Fruit fly (Drosophila melanogaster) whole organism, adult: ENCODE data around the gene CG15894.

Experiments used
- CG11617 ChIP-seq: fragments of 200-800 bp; sonication (Bioruptor generic); optimal IDR thresholded peaks from 2 replicates; lab custom pipeline; 2017; ENCODE audit warnings: mild to moderate bottlenecking, missing biosample characterization, missing genetic modification reagents, missing genetic modification characterization
- CG12768 ChIP-seq: fragments of 200-800 bp; sonication (Bioruptor generic); optimal IDR thresholded peaks from 2 replicates; lab custom pipeline; 2017; ENCODE audit warnings: missing biosample characterization, missing genetic modification characterization, mild to moderate bottlenecking, moderate library complexity, missing genetic modification reagents
- CG14711 ChIP-seq: fragments of 200-800 bp; sonication (Bioruptor generic); optimal IDR thresholded peaks from 2 replicates; lab custom pipeline; 2018; ENCODE audit warnings: missing biosample characterization, mild to moderate bottlenecking, missing genetic modification characterization, moderate library complexity
- CG1620 ChIP-seq: fragments of 200-800 bp; sonication (Bioruptor generic); optimal IDR thresholded peaks from 2 replicates; lab custom pipeline; 2016; ENCODE audit warnings: missing biosample characterization, missing genetic modification characterization
- CG33017 ChIP-seq: fragments of 200-800 bp; sonication (Bioruptor generic); optimal IDR thresholded peaks from 2 replicates; lab custom pipeline; 2018; ENCODE audit warnings: missing biosample characterization, mild to moderate bottlenecking, missing genetic modification characterization, moderate library complexity
- CG5204 ChIP-seq: fragments of 200-800 bp; sonication (Bioruptor generic); optimal IDR thresholded peaks from 2 replicates; lab custom pipeline; 2016; ENCODE audit warnings: missing biosample characterization, missing genetic modification characterization
- CG7045 ChIP-seq: fragments of 200-800 bp; sonication (Bioruptor generic); optimal IDR thresholded peaks from 2 replicates; lab custom pipeline; 2017; ENCODE audit warnings: missing biosample characterization, mild to moderate bottlenecking, missing genetic modification characterization
- CG7101 ChIP-seq: fragments of 200-800 bp; sonication (Bioruptor generic); optimal IDR thresholded peaks from 2 replicates; lab custom pipeline; 2018; ENCODE audit warnings: missing biosample characterization, mild to moderate bottlenecking, missing genetic modification characterization, moderate library complexity
- Clk ChIP-seq: fragments of 200-800 bp; sonication (Bioruptor generic); optimal IDR thresholded peaks from 2 replicates; lab custom pipeline; 2017; ENCODE audit warnings: missing biosample characterization, missing genetic modification characterization
- Crg-1 ChIP-seq: fragments of 200-800 bp; sonication (Bioruptor generic); optimal IDR thresholded peaks from 2 replicates; lab custom pipeline; 2016; ENCODE audit warnings: missing biosample characterization, missing genetic modification characterization
- Hr96 ChIP-seq: fragments of 200-800 bp; sonication (Bioruptor generic); optimal IDR thresholded peaks from 2 replicates; lab custom pipeline; 2016; ENCODE audit warnings: missing biosample characterization, missing genetic modification characterization
- Mnt ChIP-seq: fragments of 200-800 bp; sonication (Bioruptor generic); optimal IDR thresholded peaks from 2 replicates; lab custom pipeline; 2016; ENCODE audit warnings: missing biosample characterization, mild to moderate bottlenecking, missing genetic modification characterization
- bab1 ChIP-seq: fragments of 200-800 bp; sonication (Bioruptor generic); optimal IDR thresholded peaks from 3 replicates; lab custom pipeline; 2019; ENCODE audit warnings: missing biosample characterization, mild to moderate bottlenecking, missing genetic modification characterization, moderate library complexity
- cic ChIP-seq: fragments of 200-800 bp; sonication (Bioruptor generic); optimal IDR thresholded peaks from 2 replicates; lab custom pipeline; 2017; ENCODE audit warnings: missing biosample characterization, mild to moderate bottlenecking, missing genetic modification characterization, moderate library complexity
- cnc ChIP-seq, 2 experiments: fragments of >200 bp; optimal IDR thresholded peaks; 2 replicates each; lab custom pipeline; 2017
- kay ChIP-seq: fragments of 200-800 bp; sonication (Bioruptor generic); peaks from one replicate; lab custom pipeline; 2016; ENCODE audit warnings: missing biosample characterization, missing genetic modification characterization, borderline replicate concordance
- ovo ChIP-seq: fragments of 200-800 bp; sonication (Bioruptor generic); optimal IDR thresholded peaks from 2 replicates; lab custom pipeline; 2016; ENCODE audit warnings: missing biosample characterization, missing genetic modification characterization
- pad ChIP-seq: fragments of 200-800 bp; sonication (Bioruptor generic); optimal IDR thresholded peaks from 3 replicates; lab custom pipeline; 2017; ENCODE audit warnings: missing biosample characterization, missing genetic modification characterization, mild to moderate bottlenecking, moderate library complexity, missing genetic modification reagents
- tj ChIP-seq: fragments of 200-800 bp; sonication (Bioruptor generic); optimal IDR thresholded peaks from 3 replicates; lab custom pipeline; 2017; ENCODE audit warnings: missing biosample characterization, mild to moderate bottlenecking, missing genetic modification characterization, moderate library complexity
- toe ChIP-seq: fragments of 200-800 bp; sonication (Bioruptor generic); optimal IDR thresholded peaks from 2 replicates; lab custom pipeline; 2016; ENCODE audit warnings: missing biosample characterization, missing genetic modification characterization

CG15894 gene

dm6 chrX:6315583-6315982, 6.6 kb downstream of the CG15894 start:
- no peak for TF ChIP-seq cic (GFP tag; lab: Kevin White, UChicago)
- TF ChIP-seq bab1 (GFP tag; lab: Kevin White, UChicago), result no peak
- TF ChIP-seq tj (GFP tag; lab: Kevin White, UChicago), result no peak
- no peak for TF ChIP-seq CG1620 (GFP tag; lab: Kevin White, UChicago)
- TF ChIP-seq Hr96 (GFP tag; lab: Kevin White, UChicago), result no peak
- TF ChIP-seq Crg-1 (GFP tag; lab: Kevin White, UChicago), result no peak
- TF ChIP-seq CG33017 (tag; lab: Kevin White, UChicago), result no peak
- no peak for TF ChIP-seq CG7045
- TF ChIP-seq Mnt (GFP tag; lab: Kevin White, UChicago), result no peak

- peak; percentile 52 for TF ChIP-seq CG33017 (tag; lab: Kevin White, UChicago)
- TF ChIP-seq CG11617, result peak; percentile 22
- peak; percentile 11 for TF ChIP-seq toe
- TF ChIP-seq cnc (optimal IDR thresholded peaks at IDR 0.05; lab: Kevin White, UChicago), result no peak
- TF ChIP-seq CG7045, result peak; percentile 66
- TF ChIP-seq Crg-1 (GFP tag; lab: Kevin White, UChicago), result no peak
- peak; percentile 50 for TF ChIP-seq CG12768 (GFP tag; lab: Kevin White, UChicago)
- TF ChIP-seq Hr96 (GFP tag; lab: Kevin White, UChicago), result peak; percentile 36
- peak; percentile 69 for TF ChIP-seq CG7101 (tag; lab: Kevin White, UChicago)
- no peak for TF ChIP-seq CG1620 (GFP tag; lab: Kevin White, UChicago)
- no peak for TF ChIP-seq Mnt (GFP tag; lab: Kevin White, UChicago)
- TF ChIP-seq kay (GFP tag; lab: Kevin White, UChicago), result no peak
- TF ChIP-seq Clk (GFP tag; lab: Kevin White, UChicago), result peak; percentile 17
- no peak for TF ChIP-seq cic (GFP tag; lab: Kevin White, UChicago)
- TF ChIP-seq tj (GFP tag; lab: Kevin White, UChicago), result peak; percentile 4
- TF ChIP-seq CG14711 (tag; lab: Kevin White, UChicago), result peak; percentile 25
- peak; percentile 12 for TF ChIP-seq CG5204 (GFP tag; lab: Kevin White, UChicago)
- TF ChIP-seq ovo (GFP tag; lab: Kevin White, UChicago), result no peak
- peak; percentile 21 for TF ChIP-seq pad (GFP tag; lab: Kevin White, UChicago)
- TF ChIP-seq bab1 (GFP tag; lab: Kevin White, UChicago), result no peak
Measured at dm6 chrX:6316858-6317474, 8.0 kb downstream of the CG15894 start.

- TF ChIP-seq ovo (GFP tag; lab: Kevin White, UChicago), result peak; percentile 71
- TF ChIP-seq Hr96 (GFP tag; lab: Kevin White, UChicago), result peak; percentile 83
- peak; percentile 85 for TF ChIP-seq CG33017 (tag; lab: Kevin White, UChicago)
- TF ChIP-seq Crg-1 (GFP tag; lab: Kevin White, UChicago), result peak; percentile 73
- TF ChIP-seq tj (GFP tag; lab: Kevin White, UChicago), result peak; percentile 82
- TF ChIP-seq CG7101 (tag; lab: Kevin White, UChicago), result peak; percentile 93
- peak; percentile 92 for TF ChIP-seq kay (GFP tag; lab: Kevin White, UChicago)
- peak; percentile 74 for TF ChIP-seq cic (GFP tag; lab: Kevin White, UChicago)
- TF ChIP-seq CG11617, result peak; percentile 96
- TF ChIP-seq toe, result peak; percentile 61
- peak; percentile 89 for TF ChIP-seq CG7045
- TF ChIP-seq Clk (GFP tag; lab: Kevin White, UChicago), result peak; percentile 46
- peak; percentile 86 for TF ChIP-seq CG12768 (GFP tag; lab: Kevin White, UChicago)
- TF ChIP-seq CG14711 (tag; lab: Kevin White, UChicago), result peak; percentile 86
- TF ChIP-seq CG1620 (GFP tag; lab: Kevin White, UChicago), result peak; percentile 54
- peak; percentile 65 for TF ChIP-seq Mnt (GFP tag; lab: Kevin White, UChicago)
- TF ChIP-seq bab1 (GFP tag; lab: Kevin White, UChicago), result peak; percentile 96
- peak; percentile 81 for TF ChIP-seq pad (GFP tag; lab: Kevin White, UChicago)
- TF ChIP-seq CG5204 (GFP tag; lab: Kevin White, UChicago), result peak; percentile 79
- no peak for TF ChIP-seq cnc (optimal IDR thresholded peaks at IDR 0.05; lab: Kevin White, UChicago)
Measured at dm6 chrX:6330369-6330949, 21.4 kb downstream of the CG15894 start, which contains the start of gene CG42240. Gene CG42240, plus strand, starts transcription at chrX:6330842.

dm6 chrX:6332988-6333719, 24.1 kb downstream of the CG15894 start:
- TF ChIP-seq CG14711 (tag; lab: Kevin White, UChicago) (no peak), CG11617 (peak; percentile 57), CG1620 (GFP tag; lab: Kevin White, UChicago) (no peak), CG5204 (GFP tag; lab: Kevin White, UChicago) (peak; percentile 47), cic (GFP tag; lab: Kevin White, UChicago) (no peak), Crg-1 (GFP tag; lab: Kevin White, UChicago) (peak; percentile 23), bab1 (GFP tag; lab: Kevin White, UChicago) (peak; percentile 53), toe (no peak), CG7101 (tag; lab: Kevin White, UChicago) (no peak), CG33017 (tag; lab: Kevin White, UChicago) (no peak), kay (GFP tag; lab: Kevin White, UChicago) (peak; percentile 36), CG12768 (GFP tag; lab: Kevin White, UChicago) (peak; percentile 30), ovo (GFP tag; lab: Kevin White, UChicago) (no peak), tj (GFP tag; lab: Kevin White, UChicago) (peak; percentile 65), cnc (optimal IDR thresholded peaks at IDR 0.05; lab: Kevin White, UChicago) (no peak), Hr96 (GFP tag; lab: Kevin White, UChicago) (peak; percentile 53), Mnt (GFP tag; lab: Kevin White, UChicago) (peak; percentile 37), pad (GFP tag; lab: Kevin White, UChicago) (peak; percentile 14), CG7045 (peak; percentile 23), Clk (GFP tag; lab: Kevin White, UChicago) (no peak)
